Fruit fly (Drosophila melanogaster) whole organism, pupa: ENCODE data around the gene SP.

ENCODE experiments used
- CG12605 ChIP-seq: fragments of 200-800 bp; sonication (Bioruptor generic); IDR thresholded peaks from 2 replicates; pipeline ENCODE4 v1.3.6; 2022; ENCODE audit warnings: missing biosample characterization, missing genetic modification characterization
- Snoo ChIP-seq: fragments of 200-800 bp; sonication (Bioruptor generic); optimal IDR thresholded peaks from 3 replicates; lab custom pipeline; 2017; ENCODE audit warnings: missing biosample characterization, mild to moderate bottlenecking, missing genetic modification characterization, inconsistent platforms

- no peak for TF ChIP-seq Snoo
- no peak for TF ChIP-seq CG12605
These were observed 30.2 kb upstream of the SP start for dm6 chr3L:13271282-13271681.
